Worm (Caenorhabditis elegans) whole organism, early embryonic: ENCODE measurements around the gene C52G5.2.

Experiments
- F13C5.2 ChIP-seq: sonication (generic microtip); optimal IDR thresholded peaks from 2 replicates; lab custom pipeline; 2017; ENCODE audit warnings: mild to moderate bottlenecking, missing genetic modification characterization, inconsistent platforms, missing compliant biosample characterization
- ama-1 ChIP-seq: fragments of 150-350 bp; optimal IDR thresholded peaks from 2 replicates; lab custom pipeline; 2014
- ceh-13 ChIP-seq: fragments of 200-800 bp; sonication (Bioruptor generic); optimal IDR thresholded peaks from 2 replicates; lab custom pipeline; 2018; ENCODE audit warnings: mild to moderate bottlenecking, missing genetic modification characterization, missing compliant biosample characterization
- flt-1 ChIP-seq: fragments of 200-800 bp; sonication (Bioruptor generic); IDR thresholded peaks from 2 replicates; pipeline ENCODE4 v1.3.6; 2022; ENCODE audit warnings: missing genetic modification characterization, missing compliant biosample characterization
- hmg-4 ChIP-seq: fragments of 200-800 bp; sonication (Bioruptor generic); optimal IDR thresholded peaks from 2 replicates; lab custom pipeline; 2018; ENCODE audit warnings: mild to moderate bottlenecking, missing genetic modification characterization, missing compliant biosample characterization
- pes-1 ChIP-seq: fragments of 200-800 bp; sonication (Bioruptor generic); IDR thresholded peaks from 2 replicates; pipeline ENCODE4 v1.3.6; 2022; ENCODE audit warnings: missing genetic modification reagents, missing genetic modification characterization, missing compliant biosample characterization
- sea-1 ChIP-seq: fragments of 200-800 bp; sonication (Bioruptor generic); conservative IDR thresholded peaks from 2 replicates; pipeline ENCODE4 v1.3.6; 2022; ENCODE audit warnings: missing genetic modification characterization, missing compliant biosample characterization
- tbx-11 ChIP-seq: fragments of 200-800 bp; sonication (Bioruptor generic); IDR thresholded peaks from 2 replicates; pipeline ENCODE4 v1.3.6; 2022; ENCODE audit warnings: missing genetic modification characterization, missing compliant biosample characterization
- tra-4 ChIP-seq: sonication (generic microtip); optimal IDR thresholded peaks from 2 replicates; lab custom pipeline; 2017; ENCODE audit warnings: missing genetic modification characterization, missing compliant biosample characterization

DNA sequence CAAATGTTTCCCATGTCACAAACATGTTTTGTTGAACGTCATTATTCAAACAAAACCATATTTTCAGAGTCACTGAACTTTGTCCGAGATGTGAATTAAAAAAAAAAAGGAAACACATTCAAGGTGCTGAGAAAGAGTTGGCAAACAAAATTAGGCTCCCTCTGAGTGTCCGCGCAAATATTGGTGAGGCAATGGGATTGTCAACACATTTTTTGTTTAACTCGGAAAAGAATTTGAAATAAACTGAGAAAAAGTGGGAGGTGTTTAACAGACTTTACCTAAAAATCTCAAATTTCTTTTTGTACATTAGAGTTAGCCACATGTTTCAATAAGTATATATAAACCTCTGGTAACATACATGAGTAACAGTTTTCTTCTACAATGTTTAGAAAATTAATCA, 49.3 kb upstream of the C52G5.2 start, which contains the start of gene abf-6:
- no peak for TF ChIP-seq tbx-11
- no peak for TF ChIP-seq F13C5.2
- TF ChIP-seq flt-1: no peak
- TF ChIP-seq tra-4 (tag; lab: Kevin White, UChicago): no peak
- no peak for TF ChIP-seq ama-1 (lab: Kevin White, UChicago)
- TF ChIP-seq sea-1 (GFP tag; lab: Robert Waterston, UW): no peak
- TF ChIP-seq ceh-13 (GFP tag; lab: Kevin White, UChicago): no peak
- no peak for TF ChIP-seq pes-1
- no peak for TF ChIP-seq hmg-4 (GFP tag; lab: Kevin White, UChicago)
